Worm (Caenorhabditis elegans) whole organism, L1 larva: ENCODE data around the gene F52C12.6.

Source experiments
- C34B4.2 ChIP-seq: sonication (generic microtip); optimal IDR thresholded peaks from 2 replicates; lab custom pipeline; 2017; ENCODE audit warnings: mild to moderate bottlenecking, missing genetic modification characterization, missing compliant biosample characterization
- F16B12.6 ChIP-seq: fragments of 150-350 bp; optimal IDR thresholded peaks from 2 replicates; lab custom pipeline; 2014; ENCODE audit warnings: missing biosample characterization, missing genetic modification characterization
- Y116A8C.19 ChIP-seq: sonication (generic microtip); optimal IDR thresholded peaks from 2 replicates; lab custom pipeline; 2016; ENCODE audit warnings: missing compliant biosample characterization, missing genetic modification characterization, borderline replicate concordance
- alr-1 ChIP-seq: fragments of 200-800 bp; sonication (Bioruptor generic); optimal IDR thresholded peaks from 2 replicates; lab custom pipeline; 2018; ENCODE audit warnings: borderline replicate concordance, mild to moderate bottlenecking, missing genetic modification characterization, missing compliant biosample characterization
- ama-1 ChIP-seq: fragments of 150-350 bp; optimal IDR thresholded peaks from 2 replicates; lab custom pipeline; 2014
- ceh-82 ChIP-seq, 3 experiments: fragments of 150-350 bp in 1 of 3; sonication (generic microtip) in 2 of 3; optimal IDR thresholded peaks; 2 replicates each; lab custom pipeline; 2014 to 2017; ENCODE audit warnings: missing biosample characterization in 3 of 3, missing genetic modification characterization in 3 of 3
- ceh-90 ChIP-seq: sonication (generic microtip); optimal IDR thresholded peaks from 2 replicates; lab custom pipeline; 2016; ENCODE audit warnings: missing genetic modification characterization, missing compliant biosample characterization
- dpl-1 ChIP-seq, 3 experiments: fragments of 150-350 bp in 2 of 3; sonication (generic microtip) in 1 of 3; optimal IDR thresholded peaks; 2 replicates each; lab custom pipeline; 2014 to 2017; ENCODE audit warnings: missing biosample characterization in 3 of 3, missing genetic modification characterization in 3 of 3, missing genetic modification reagents in 3 of 3
- efl-1 ChIP-seq, 4 experiments: fragments of 150-350 bp; optimal IDR thresholded peaks in 3 of 4; peaks in 1 of 4; 1 replicate in 1 of 4; 2 replicates in 3 of 4; lab custom pipeline; 2014; ENCODE audit warnings: missing biosample characterization in 2 of 4, missing genetic modification characterization in 2 of 4, missing genetic modification reagents in 2 of 4
- elt-2 ChIP-seq: sonication (generic microtip); optimal IDR thresholded peaks from 2 replicates; lab custom pipeline; 2016; ENCODE audit warnings: missing genetic modification characterization, mild to moderate bottlenecking, inconsistent platforms, missing compliant biosample characterization, missing genetic modification reagents
- fkh-8 ChIP-seq: sonication (generic microtip); optimal IDR thresholded peaks from 2 replicates; lab custom pipeline; 2016; ENCODE audit warnings: mild to moderate bottlenecking, missing genetic modification characterization, missing compliant biosample characterization
- grh-1 ChIP-seq: fragments of 200-800 bp; sonication (Bioruptor generic); IDR thresholded peaks from 2 replicates; pipeline ENCODE4 v1.3.6; 2022; ENCODE audit warnings: missing genetic modification reagents, missing genetic modification characterization, missing compliant biosample characterization
- hlh-17 ChIP-seq: fragments of 200-800 bp; sonication (Bioruptor generic); optimal IDR thresholded peaks from 2 replicates; lab custom pipeline; 2018; ENCODE audit warnings: missing genetic modification characterization, mild to moderate bottlenecking, missing compliant biosample characterization, moderate library complexity, borderline replicate concordance
- hlh-4 ChIP-seq: sonication (generic microtip); optimal IDR thresholded peaks from 2 replicates; lab custom pipeline; 2016; ENCODE audit warnings: mild to moderate bottlenecking, missing genetic modification characterization, missing compliant biosample characterization
- lin-35 ChIP-seq, 2 experiments: fragments of 150-350 bp; optimal IDR thresholded peaks; 2 replicates each; lab custom pipeline; 2014; ENCODE audit warnings: missing biosample characterization in 2 of 2, missing genetic modification characterization in 2 of 2, missing genetic modification reagents in 2 of 2
- lin-39 ChIP-seq: fragments of 150-350 bp; optimal IDR thresholded peaks from 2 replicates; lab custom pipeline; 2014; ENCODE audit warnings: missing biosample characterization, missing genetic modification reagents, missing genetic modification characterization
- lsy-2 ChIP-seq, 2 experiments: fragments of 150-350 bp; optimal IDR thresholded peaks; 2 replicates each; lab custom pipeline; 2014; ENCODE audit warnings: missing biosample characterization in 2 of 2, missing genetic modification characterization in 2 of 2
- mdl-1 ChIP-seq, 2 experiments: fragments of 150-350 bp; optimal IDR thresholded peaks; 2 replicates each; lab custom pipeline; 2014 to 2017; ENCODE audit warnings: missing biosample characterization in 2 of 2, missing genetic modification characterization in 2 of 2, inconsistent platforms in 1 of 2
- mep-1 ChIP-seq: fragments of 150-350 bp; optimal IDR thresholded peaks from 2 replicates; lab custom pipeline; 2014; ENCODE audit warnings: missing biosample characterization, missing genetic modification characterization
- nhr-28 ChIP-seq: fragments of 150-350 bp; optimal IDR thresholded peaks from 2 replicates; lab custom pipeline; 2014; ENCODE audit warnings: missing biosample characterization, missing genetic modification characterization
- nhr-76 ChIP-seq: sonication (generic microtip); optimal IDR thresholded peaks from 2 replicates; lab custom pipeline; 2017; ENCODE audit warnings: missing biosample characterization, missing genetic modification characterization
- nhr-77 ChIP-seq: fragments of 150-350 bp; optimal IDR thresholded peaks from 2 replicates; lab custom pipeline; 2014; ENCODE audit warnings: missing biosample characterization, missing genetic modification characterization
- nhr-85 ChIP-seq: sonication (generic microtip); peaks from one replicate; lab custom pipeline; 2016; ENCODE audit warnings: missing genetic modification characterization, inconsistent platforms, missing compliant biosample characterization
- nhr-90 ChIP-seq: sonication (generic microtip); optimal IDR thresholded peaks from 2 replicates; lab custom pipeline; 2016; ENCODE audit warnings: mild to moderate bottlenecking, missing genetic modification characterization, missing compliant biosample characterization; ENCODE audit not compliant: poor library complexity
- skn-1 ChIP-seq: fragments of 150-350 bp; optimal IDR thresholded peaks from 2 replicates; lab custom pipeline; 2014; ENCODE audit warnings: missing biosample characterization, missing genetic modification characterization
- snpc-4 ChIP-seq: fragments of 150-350 bp; optimal IDR thresholded peaks from 2 replicates; lab custom pipeline; 2014; ENCODE audit warnings: missing biosample characterization, missing genetic modification characterization
- snu-23 ChIP-seq: sonication (generic microtip); optimal IDR thresholded peaks from 2 replicates; lab custom pipeline; 2016; ENCODE audit warnings: missing genetic modification characterization, missing compliant biosample characterization
- sptf-1 ChIP-seq: fragments of 150-350 bp; optimal IDR thresholded peaks from 2 replicates; lab custom pipeline; 2014; ENCODE audit warnings: missing biosample characterization, missing genetic modification characterization
- swsn-7 ChIP-seq: sonication (generic microtip); optimal IDR thresholded peaks from 2 replicates; lab custom pipeline; 2016; ENCODE audit warnings: missing genetic modification characterization, missing compliant biosample characterization
- tbx-2 ChIP-seq: sonication (generic microtip); optimal IDR thresholded peaks from 2 replicates; lab custom pipeline; 2016; ENCODE audit warnings: missing genetic modification characterization, missing compliant biosample characterization
- unc-130 ChIP-seq: fragments of 150-350 bp; optimal IDR thresholded peaks from 2 replicates; lab custom pipeline; 2017; ENCODE audit warnings: missing biosample characterization, missing genetic modification characterization, inconsistent platforms
- unc-86 ChIP-seq: sonication (generic microtip); optimal IDR thresholded peaks from 2 replicates; lab custom pipeline; 2016; ENCODE audit warnings: missing genetic modification characterization, missing compliant biosample characterization
- unc-98 ChIP-seq: fragments of 200-800 bp; sonication (Bioruptor generic); IDR thresholded peaks from 2 replicates; pipeline ENCODE4 v1.3.6; 2022; ENCODE audit warnings: missing genetic modification characterization, missing compliant biosample characterization
- vab-15 ChIP-seq: sonication (generic microtip); optimal IDR thresholded peaks from 2 replicates; lab custom pipeline; 2017; ENCODE audit warnings: missing genotype, mild to moderate bottlenecking, missing genetic modification characterization, missing compliant biosample characterization
- xbp-1 ChIP-seq: sonication (generic microtip); optimal IDR thresholded peaks from 2 replicates; lab custom pipeline; 2016; ENCODE audit warnings: missing genetic modification characterization, missing compliant biosample characterization
- zip-4 ChIP-seq: fragments of 200-800 bp; sonication (Bioruptor generic); optimal IDR thresholded peaks from 2 replicates; lab custom pipeline; 2018; ENCODE audit warnings: mild to moderate bottlenecking, missing genetic modification characterization, moderate library complexity, missing compliant biosample characterization
- ztf-11 ChIP-seq, 2 experiments: sonication (generic microtip); optimal IDR thresholded peaks; 2 replicates each; lab custom pipeline; 2016 to 2017; ENCODE audit warnings: missing genetic modification characterization in 2 of 2, missing biosample characterization in 1 of 2, missing compliant biosample characterization in 1 of 2

The F52C12.6 gene

ce11 chrIV:1975594-1975993, 19.1 kb downstream of the F52C12.6 start:
- TF ChIP-seq nhr-85 (tag; lab: Kevin White, UChicago) (peak; percentile 13), mep-1 (tag; lab: Kevin White, UChicago) (no peak)

ce11 chrIV:1979782-1980181, 23.3 kb downstream of the F52C12.6 start, which contains the start of gene Y76B12C.8:
Gene Y76B12C.8 (plus strand): TSS chrIV:1979988.
- peak; percentile 27 for TF ChIP-seq nhr-85 (tag; lab: Kevin White, UChicago)
- TF ChIP-seq sptf-1, result no peak

- peak in 1 of 3 experiments; percentile 13 for TF ChIP-seq ceh-82 (tag; optimal IDR thresholded peaks at IDR 0.05; lab: Kevin White, UChicago)
- no peak for TF ChIP-seq swsn-7
- no peak for TF ChIP-seq alr-1 (tag; lab: Kevin White, UChicago)
- TF ChIP-seq unc-98 (GFP tag; lab: Robert Waterston, UW), result no peak
- TF ChIP-seq mep-1 (tag; lab: Kevin White, UChicago), result no peak
- TF ChIP-seq nhr-28 (tag; lab: Kevin White, UChicago), result no peak
- TF ChIP-seq mdl-1 (tag; optimal IDR thresholded peaks at IDR 0.05; lab: Kevin White, UChicago), result no peak
- no peak for TF ChIP-seq elt-2 (tag; lab: Kevin White, UChicago)
- no peak for TF ChIP-seq ama-1
- TF ChIP-seq unc-130 (tag; lab: Kevin White, UChicago), result peak; percentile 47
- TF ChIP-seq fkh-8 (tag; lab: Kevin White, UChicago), result peak; percentile 5
- TF ChIP-seq grh-1 (GFP tag; lab: Robert Waterston, UW), result no peak
- TF ChIP-seq ztf-11 (tag; optimal IDR thresholded peaks at IDR 0.05; lab: Kevin White, UChicago), result no peak
- no peak for TF ChIP-seq Y116A8C.19 (tag; lab: Kevin White, UChicago)
- no peak for TF ChIP-seq zip-4
- no peak for TF ChIP-seq unc-86 (tag; lab: Kevin White, UChicago)
- TF ChIP-seq C34B4.2, result no peak
- peak in 2 of 3 experiments; percentile 36 for TF ChIP-seq dpl-1 (GFP tag; optimal IDR thresholded peaks at IDR 0.05; lab: Kevin White, UChicago)
- TF ChIP-seq F16B12.6 (tag; lab: Kevin White, UChicago), result no peak
- TF ChIP-seq lin-39 (tag; lab: Kevin White, UChicago), result no peak
- TF ChIP-seq snu-23 (GFP tag; lab: Kevin White, UChicago), result peak; percentile 42
- peak; percentile 20 to 40 for TF ChIP-seq lin-35 (GFP tag; optimal IDR thresholded peaks at IDR 0.05; lab: Kevin White, UChicago)
- TF ChIP-seq nhr-77 (tag; lab: Kevin White, UChicago), result no peak
- no peak for TF ChIP-seq skn-1
- no peak for TF ChIP-seq snpc-4 (tag; lab: Kevin White, UChicago)
- TF ChIP-seq efl-1 (optimal IDR thresholded peaks at IDR 0.05; lab: Kevin White, UChicago), result peak; percentile 25 to 33
- peak; percentile 37 to 76 for TF ChIP-seq efl-1 (GFP tag; optimal IDR thresholded peaks at IDR 0.05 in 1 of 2; lab: Kevin White, UChicago)
- no peak for TF ChIP-seq hlh-17 (GFP tag; lab: Kevin White, UChicago)
- TF ChIP-seq xbp-1, result peak; percentile 45
- no peak for TF ChIP-seq nhr-90
- TF ChIP-seq nhr-76 (tag; lab: Kevin White, UChicago), result no peak
- no peak for TF ChIP-seq hlh-4 (tag; lab: Kevin White, UChicago)
- TF ChIP-seq tbx-2 (tag; lab: Kevin White, UChicago), result no peak
- TF ChIP-seq ceh-90 (tag; lab: Kevin White, UChicago), result no peak
- TF ChIP-seq vab-15 (tag; lab: Kevin White, UChicago), result no peak
- TF ChIP-seq lsy-2 (tag; optimal IDR thresholded peaks at IDR 0.05; lab: Kevin White, UChicago), result peak; percentile 24 to 46
- TF ChIP-seq, all 84 proteins: peak for 9
These were observed 24.5 kb downstream of the F52C12.6 start, which contains the start of gene Y76B12C.6 for ce11 chrIV:1980961-1981446. Gene Y76B12C.6 (plus strand): TSS chrIV:1981396.
